Worm (Caenorhabditis elegans) whole organism, L4/young adult: Measurements from ENCODE around the gene C01B10.11.

Experiments
- W03F9.2 ChIP-seq: fragments of 150-350 bp; optimal IDR thresholded peaks from 2 replicates; lab custom pipeline; 2014; ENCODE audit warnings: missing biosample characterization, missing genetic modification characterization
- dao-5 ChIP-seq: sonication (generic microtip); optimal IDR thresholded peaks from 2 replicates; lab custom pipeline; 2016; ENCODE audit warnings: missing genotype, missing genetic modification characterization, moderate library complexity, missing compliant biosample characterization
- him-1 ChIP-seq: sonication (generic microtip); optimal IDR thresholded peaks from 2 replicates; lab custom pipeline; 2016; ENCODE audit warnings: missing genotype, missing genetic modification reagents, missing genetic modification characterization, missing compliant biosample characterization

DNA sequence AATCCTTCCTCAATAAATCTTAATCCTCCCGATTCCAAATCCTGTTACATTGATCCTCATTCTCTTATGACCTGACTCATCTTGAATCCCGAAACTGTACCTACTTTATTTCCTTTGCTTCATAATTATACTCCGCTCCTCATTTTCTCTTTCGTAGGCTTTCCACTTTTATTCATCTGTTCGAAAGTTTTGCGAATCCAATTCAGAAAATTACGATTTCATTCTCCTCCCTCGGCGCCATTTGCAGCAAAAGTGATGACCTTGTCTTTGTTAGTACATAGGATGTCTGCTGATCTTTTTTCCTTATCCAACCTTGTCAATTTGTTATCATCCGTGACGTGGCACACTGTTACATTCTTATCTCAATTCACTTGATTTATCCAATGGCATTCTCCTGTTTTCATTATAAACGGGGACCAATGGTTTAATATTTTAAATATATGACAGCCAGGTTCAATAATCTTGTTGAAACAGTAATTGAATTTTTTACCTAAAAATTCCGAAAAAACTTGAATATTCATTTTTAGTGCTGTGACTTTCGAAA is 5.2 kb upstream of the C01B10.11 start:
- TF ChIP-seq him-1 (no peak), dao-5 (no peak), W03F9.2 (no peak)
